Fruit fly (Drosophila melanogaster) S2 (cell line): ENCODE data around the gene Kdm5.

Experiments
- CG8478 ChIP-seq: fragments of >200 bp; optimal IDR thresholded peaks from 2 replicates; lab custom pipeline; 2018
- CTCF ChIP-seq, 2 experiments: fragments of >200 bp; optimal IDR thresholded peaks; 2 replicates each; lab custom pipeline; 2018

DNA sequence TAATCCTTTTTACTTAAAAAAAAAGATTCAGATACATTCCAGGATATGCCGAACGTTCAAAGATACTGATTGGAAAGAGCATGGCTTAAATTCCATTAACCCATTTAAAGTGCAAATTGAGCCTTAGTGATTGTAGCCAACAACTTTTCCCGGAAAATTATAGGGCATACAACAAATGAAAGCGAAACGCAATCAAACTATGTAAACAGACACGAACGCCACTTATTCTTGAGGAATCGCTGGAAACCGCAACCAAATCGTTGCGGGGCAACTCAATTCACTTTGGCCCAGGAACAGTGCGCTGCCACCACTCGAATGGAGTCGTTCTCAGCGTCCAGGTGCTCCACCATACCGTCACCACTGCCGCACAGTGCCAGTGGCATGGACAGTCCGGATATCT is 21.2 kb upstream of the Kdm5 start, which contains the start of gene CG13996:
- TF ChIP-seq CG8478 (no peak), CTCF (optimal IDR thresholded peaks at IDR 0.05; lab: Kevin White, UChicago) (no peak)
